Fruit fly (Drosophila melanogaster): Measurements from ENCODE around the gene esc.

- no peak for TF ChIP-seq Pif1B (GFP tag; optimal IDR thresholded peaks at IDR 0.05)
- no peak for TF ChIP-seq CG8159 (tag; optimal IDR thresholded peaks at IDR 0.05)
Measured at dm6 chr2L:11874890-11875289, 45.7 kb upstream of the esc start.
